Fruit fly (Drosophila melanogaster): Measurements from ENCODE around the gene ND-42.

DNA sequence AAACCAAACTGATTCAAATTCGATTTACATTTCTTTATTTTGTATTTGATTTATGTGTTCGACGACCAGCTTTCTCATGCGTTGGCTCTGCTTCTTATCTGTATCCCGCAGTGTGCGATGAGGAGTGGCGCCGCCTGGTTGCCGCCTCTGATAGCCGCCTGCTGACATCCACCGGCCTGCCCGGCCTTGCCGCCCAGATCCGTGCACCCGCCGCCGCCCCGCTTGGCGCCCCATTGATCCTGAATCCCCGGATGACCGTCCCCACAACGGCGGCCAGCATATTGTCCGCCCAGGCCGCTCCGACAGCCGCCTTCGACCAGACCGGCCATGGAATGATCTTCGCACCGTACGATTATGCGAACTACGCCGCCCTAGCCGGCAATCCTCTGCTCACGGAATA, 44.1 kb downstream of the ND-42 start:
- TF ChIP-seq CG8301 (tag; optimal IDR thresholded peaks at IDR 0.05) = no peak
- no peak for TF ChIP-seq gl (tag; optimal IDR thresholded peaks at IDR 0.05)
- no peak for TF ChIP-seq CG10348 (GFP tag; IDR thresholded peaks at IDR 0.05)
- no peak for TF ChIP-seq Snoo (tag; optimal IDR thresholded peaks at IDR 0.05)
- no peak for TF ChIP-seq EcR (GFP tag; optimal IDR thresholded peaks at IDR 0.05)

Data from whole organism, pupa.